Fruit fly (Drosophila melanogaster) whole organism, embryonic: ENCODE data around the gene CG4730.

Source experiments
- Bgb ChIP-seq: fragments of 200-800 bp; sonication (Bioruptor generic); IDR thresholded peaks from 2 replicates; pipeline ENCODE4 v1.3.6; 2022; ENCODE audit warnings: missing biosample characterization, missing genetic modification characterization; ENCODE audit not compliant: partially characterized antibody
- C15 ChIP-seq: fragments of 200-800 bp; sonication (Bioruptor generic); IDR thresholded peaks from 3 replicates; pipeline ENCODE4 v1.3.6; 2022; ENCODE audit warnings: missing biosample characterization, missing genetic modification characterization
- CG10274 ChIP-seq: fragments of 200-800 bp; sonication (Bioruptor generic); optimal IDR thresholded peaks from 3 replicates; lab custom pipeline; 2017; ENCODE audit warnings: missing biosample characterization, mild to moderate bottlenecking, missing genetic modification characterization
- CG11085 ChIP-seq: fragments of 200-800 bp; sonication (Bioruptor generic); IDR thresholded peaks from 2 replicates; pipeline ENCODE4 v1.3.6; 2022; ENCODE audit warnings: missing biosample characterization, missing genetic modification characterization
- CG11723 ChIP-seq: fragments of 200-800 bp; sonication (Bioruptor generic); optimal IDR thresholded peaks from 2 replicates; lab custom pipeline; 2017; ENCODE audit warnings: missing biosample characterization, mild to moderate bottlenecking, missing genetic modification characterization
- CG15269 ChIP-seq: fragments of 200-800 bp; sonication (Bioruptor generic); optimal IDR thresholded peaks from 2 replicates; lab custom pipeline; 2018; ENCODE audit warnings: missing biosample characterization, mild to moderate bottlenecking, missing genetic modification characterization, moderate library complexity
- CG1792 ChIP-seq: fragments of 200-800 bp; sonication (Bioruptor generic); optimal IDR thresholded peaks from 2 replicates; lab custom pipeline; 2016; ENCODE audit warnings: missing biosample characterization, missing genetic modification characterization
- CG18476 ChIP-seq: fragments of 200-800 bp; sonication (Bioruptor generic); optimal IDR thresholded peaks from 2 replicates; lab custom pipeline; 2016; ENCODE audit warnings: missing biosample characterization, mild to moderate bottlenecking, missing genetic modification characterization
- CG4424 ChIP-seq: fragments of 200-800 bp; sonication (Bioruptor generic); optimal IDR thresholded peaks from 3 replicates; lab custom pipeline; 2016; ENCODE audit warnings: missing biosample characterization, missing genetic modification characterization
- CG6254 ChIP-seq: fragments of 200-800 bp; sonication (Bioruptor generic); optimal IDR thresholded peaks from 3 replicates; lab custom pipeline; 2017; ENCODE audit warnings: mild to moderate bottlenecking, missing biosample characterization, missing genetic modification reagents, missing genetic modification characterization
- CG6689 ChIP-seq: fragments of 200-800 bp; sonication (Bioruptor generic); IDR thresholded peaks from 2 replicates; pipeline ENCODE4 v1.3.6; 2022; ENCODE audit warnings: missing biosample characterization, missing genetic modification characterization
- CG7745 ChIP-seq: fragments of 200-800 bp; sonication (Bioruptor generic); optimal IDR thresholded peaks from 2 replicates; lab custom pipeline; 2018; ENCODE audit warnings: missing biosample characterization, mild to moderate bottlenecking, missing genetic modification characterization, moderate library complexity
- CG7786 ChIP-seq: fragments of 200-800 bp; sonication (Bioruptor generic); optimal IDR thresholded peaks from 2 replicates; lab custom pipeline; 2016; ENCODE audit warnings: missing biosample characterization, missing genetic modification characterization
- CG8290 ChIP-seq, 3 experiments: fragments of 200-800 bp; sonication (Bioruptor generic); optimal IDR thresholded peaks; 2 replicates each; lab custom pipeline; 2016 to 2019; ENCODE audit warnings: missing biosample characterization in 3 of 3, missing genetic modification characterization in 3 of 3, mild to moderate bottlenecking in 2 of 3, moderate library complexity in 1 of 3
- Dbx ChIP-seq: fragments of 200-800 bp; sonication (Bioruptor generic); IDR thresholded peaks from 3 replicates; pipeline ENCODE4 v1.3.6; 2022; ENCODE audit warnings: missing biosample characterization, missing genetic modification characterization
- E2f1 ChIP-seq: fragments of 200-800 bp; sonication (Bioruptor generic); IDR thresholded peaks from 2 replicates; pipeline ENCODE4 v1.3.6; 2022; ENCODE audit warnings: missing biosample characterization, missing genetic modification characterization
- Gsc ChIP-seq: fragments of 200-800 bp; sonication (Bioruptor generic); IDR thresholded peaks from 2 replicates; pipeline ENCODE4 v1.3.6; 2022; ENCODE audit warnings: missing biosample characterization, missing genetic modification characterization
- Hey ChIP-seq: fragments of 200-800 bp; sonication (Bioruptor generic); optimal IDR thresholded peaks from 3 replicates; lab custom pipeline; 2018; ENCODE audit warnings: missing biosample characterization, mild to moderate bottlenecking, missing genetic modification characterization
- Hmr ChIP-seq: fragments of 200-800 bp; sonication (Bioruptor generic); optimal IDR thresholded peaks from 3 replicates; lab custom pipeline; 2017; ENCODE audit warnings: mild to moderate bottlenecking, missing biosample characterization, missing genetic modification reagents, missing genetic modification characterization
- Hr51 ChIP-seq, 2 experiments: fragments of 200-800 bp; sonication (Bioruptor generic); optimal IDR thresholded peaks; 2 replicates in 1 of 2; 3 replicates in 1 of 2; lab custom pipeline; 2016 to 2018; ENCODE audit warnings: missing biosample characterization in 2 of 2, missing genetic modification characterization in 2 of 2, mild to moderate bottlenecking in 1 of 2, moderate library complexity in 1 of 2
- MESR4 ChIP-seq: fragments of 200-800 bp; sonication (Bioruptor generic); optimal IDR thresholded peaks from 2 replicates; lab custom pipeline; 2018; ENCODE audit warnings: missing biosample characterization, mild to moderate bottlenecking, missing genetic modification characterization, moderate library complexity
- Mad ChIP-seq: fragments of 200-800 bp; sonication (Bioruptor generic); optimal IDR thresholded peaks from 2 replicates; lab custom pipeline; 2016; ENCODE audit warnings: missing biosample characterization, missing genetic modification characterization
- Meics ChIP-seq: fragments of 200-800 bp; sonication (Bioruptor generic); optimal IDR thresholded peaks from 2 replicates; lab custom pipeline; 2017; ENCODE audit warnings: missing biosample characterization, mild to moderate bottlenecking, missing genetic modification characterization
- Mes4 ChIP-seq: fragments of 200-800 bp; sonication (Bioruptor generic); optimal IDR thresholded peaks from 2 replicates; lab custom pipeline; 2016; ENCODE audit warnings: missing biosample characterization, missing genetic modification characterization
- Myb ChIP-seq: fragments of 200-800 bp; sonication (Bioruptor generic); optimal IDR thresholded peaks from 2 replicates; lab custom pipeline; 2016; ENCODE audit warnings: missing biosample characterization, missing genetic modification characterization
- Pdp1 ChIP-seq, 2 experiments: fragments of 200-800 bp; sonication (Bioruptor generic); optimal IDR thresholded peaks; 3 replicates each; lab custom pipeline; 2016; ENCODE audit warnings: missing biosample characterization in 2 of 2, missing genetic modification characterization in 2 of 2, mild to moderate bottlenecking in 1 of 2, moderate library complexity in 1 of 2
- Sry-β ChIP-seq: fragments of 200-800 bp; sonication (Bioruptor generic); optimal IDR thresholded peaks from 2 replicates; lab custom pipeline; 2018; ENCODE audit warnings: missing biosample characterization, mild to moderate bottlenecking, missing genetic modification characterization, moderate library complexity
- TFAM ChIP-seq: fragments of 200-800 bp; sonication (Bioruptor generic); optimal IDR thresholded peaks from 2 replicates; lab custom pipeline; 2017; ENCODE audit warnings: missing biosample characterization, missing genetic modification characterization, inconsistent platforms
- Usf ChIP-seq: fragments of 200-800 bp; sonication (Bioruptor generic); optimal IDR thresholded peaks from 2 replicates; lab custom pipeline; 2017; ENCODE audit warnings: missing genotype, missing biosample characterization, missing genetic modification characterization
- YL-1 ChIP-seq: fragments of 200-800 bp; sonication (Bioruptor generic); optimal IDR thresholded peaks from 3 replicates; lab custom pipeline; 2017; ENCODE audit warnings: missing biosample characterization, mild to moderate bottlenecking, missing genetic modification characterization
- bab2 ChIP-seq: fragments of 200-800 bp; sonication (Bioruptor generic); optimal IDR thresholded peaks from 2 replicates; lab custom pipeline; 2016; ENCODE audit warnings: missing biosample characterization, missing genetic modification characterization
- chinmo ChIP-seq: fragments of 200-800 bp; sonication (Bioruptor generic); IDR thresholded peaks from 4 replicates; pipeline ENCODE4 v1.3.6; 2022; ENCODE audit warnings: missing biosample characterization, missing genetic modification characterization; ENCODE audit not compliant: partially characterized antibody
- danr ChIP-seq: fragments of 200-800 bp; sonication (Bioruptor generic); IDR thresholded peaks from 2 replicates; pipeline ENCODE4 v1.3.6; 2022; ENCODE audit warnings: missing biosample characterization, missing genetic modification characterization
- emc ChIP-seq: fragments of 200-800 bp; sonication (Bioruptor generic); optimal IDR thresholded peaks from 2 replicates; lab custom pipeline; 2016; ENCODE audit warnings: missing biosample characterization, missing genetic modification characterization
- exex ChIP-seq: fragments of 200-800 bp; sonication (Bioruptor generic); optimal IDR thresholded peaks from 4 replicates; lab custom pipeline; 2018; ENCODE audit warnings: missing biosample characterization, mild to moderate bottlenecking, missing genetic modification characterization, moderate library complexity
- fd96Cb ChIP-seq: fragments of 200-800 bp; sonication (Bioruptor generic); optimal IDR thresholded peaks from 2 replicates; lab custom pipeline; 2018; ENCODE audit warnings: missing biosample characterization, mild to moderate bottlenecking, missing genetic modification characterization, moderate library complexity
- fu2 ChIP-seq: fragments of 200-800 bp; sonication (Bioruptor generic); optimal IDR thresholded peaks from 2 replicates; lab custom pipeline; 2016; ENCODE audit warnings: missing biosample characterization, missing genetic modification characterization
- gcm2 ChIP-seq: fragments of 200-800 bp; sonication (Bioruptor generic); optimal IDR thresholded peaks from 2 replicates; lab custom pipeline; 2016; ENCODE audit warnings: missing biosample characterization, missing genetic modification characterization
- ind ChIP-seq: fragments of 200-800 bp; sonication (Bioruptor generic); optimal IDR thresholded peaks from 3 replicates; lab custom pipeline; 2016; ENCODE audit warnings: missing biosample characterization, missing genetic modification characterization
- knrl ChIP-seq: fragments of 200-800 bp; sonication (Bioruptor generic); IDR thresholded peaks from 3 replicates; pipeline ENCODE4 v1.3.6; 2022; ENCODE audit warnings: missing biosample characterization, missing genetic modification characterization; ENCODE audit not compliant: partially characterized antibody
- nerfin-1 ChIP-seq: fragments of 200-800 bp; sonication (Bioruptor generic); optimal IDR thresholded peaks from 3 replicates; lab custom pipeline; 2019; ENCODE audit warnings: missing biosample characterization, mild to moderate bottlenecking, missing genetic modification characterization, moderate library complexity
- nom ChIP-seq: fragments of 200-800 bp; sonication (Bioruptor generic); optimal IDR thresholded peaks from 2 replicates; lab custom pipeline; 2017; ENCODE audit warnings: missing biosample characterization, missing genetic modification characterization, mild to moderate bottlenecking, moderate library complexity, missing genetic modification reagents
- oc ChIP-seq: fragments of 200-800 bp; sonication (Bioruptor generic); optimal IDR thresholded peaks from 2 replicates; lab custom pipeline; 2018; ENCODE audit warnings: missing biosample characterization, mild to moderate bottlenecking, missing genetic modification characterization, moderate library complexity
- row ChIP-seq: fragments of 200-800 bp; sonication (Bioruptor generic); IDR thresholded peaks from 3 replicates; pipeline ENCODE4 v1.3.6; 2022; ENCODE audit warnings: missing biosample characterization, missing genetic modification characterization
- schlank ChIP-seq: fragments of 200-800 bp; sonication (Bioruptor generic); optimal IDR thresholded peaks from 2 replicates; lab custom pipeline; 2018; ENCODE audit warnings: missing biosample characterization, mild to moderate bottlenecking, missing genetic modification characterization
- slbo ChIP-seq: fragments of 200-800 bp; sonication (Bioruptor generic); IDR thresholded peaks from 2 replicates; pipeline ENCODE4 v1.3.6; 2022; ENCODE audit warnings: missing biosample characterization, missing genetic modification characterization
- sna ChIP-seq: fragments of 200-800 bp; sonication (Bioruptor generic); IDR thresholded peaks from 2 replicates; pipeline ENCODE4 v1.3.6; 2022; ENCODE audit warnings: missing biosample characterization, missing genetic modification characterization; ENCODE audit not compliant: partially characterized antibody
- tap ChIP-seq: fragments of 200-800 bp; optimal IDR thresholded peaks from 3 replicates; lab custom pipeline; 2019; ENCODE audit warnings: missing biosample characterization, mild to moderate bottlenecking, missing genetic modification characterization, moderate library complexity
- tio ChIP-seq: fragments of 200-800 bp; sonication (Bioruptor generic); optimal IDR thresholded peaks from 2 replicates; lab custom pipeline; 2017; ENCODE audit warnings: missing biosample characterization, missing genetic modification characterization, inconsistent platforms
- trh ChIP-seq: fragments of 200-800 bp; sonication (Bioruptor generic); optimal IDR thresholded peaks from 2 replicates; lab custom pipeline; 2016; ENCODE audit warnings: missing biosample characterization, missing genetic modification characterization

Gene CG4730

DNA sequence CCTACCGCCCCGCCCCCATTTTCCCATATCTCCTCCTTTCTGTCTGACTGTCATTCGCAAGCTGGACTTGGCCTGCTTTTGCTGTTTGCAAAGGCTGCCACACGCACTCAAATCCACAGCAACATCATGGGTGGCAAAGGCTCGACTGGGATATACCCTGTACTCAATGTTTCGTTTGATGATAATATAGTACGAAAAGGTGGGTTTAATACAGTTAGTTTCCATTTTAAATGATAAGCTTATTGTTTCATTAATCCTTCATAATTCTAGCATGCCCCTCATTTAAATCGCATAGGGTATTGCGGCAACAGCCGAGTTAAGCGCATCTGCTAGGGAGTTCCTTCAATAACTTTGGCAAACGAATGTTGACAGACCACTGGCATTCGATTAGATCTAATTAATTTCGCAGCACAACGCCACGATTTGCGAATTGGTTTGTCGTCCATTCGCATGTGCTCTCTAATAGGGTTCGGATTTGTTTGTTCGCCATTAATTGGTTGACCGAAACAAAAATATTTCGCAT, 15.7 kb upstream of the CG4730 start (continued):
- TF ChIP-seq CG7786 (GFP tag; lab: Kevin White, UChicago) (no peak), slbo (peak; percentile 55), fd96Cb (tag; lab: Kevin White, UChicago) (no peak), chinmo (GFP tag; lab: Robert Waterston, UW) (no peak), exex (no peak), CG18476 (GFP tag; lab: Kevin White, UChicago) (no peak), danr (no peak), CG6689 (GFP tag; lab: Robert Waterston, UW) (0 out of 2 replicates have a peak, but pooled peaks have one; percentile 27), row (peak; percentile 51; the same call in 2 of the 3 replicates), CG1792 (no peak), YL-1 (GFP tag; lab: Kevin White, UChicago) (no peak), nerfin-1 (tag; lab: Kevin White, UChicago) (no peak), Dbx (GFP tag; lab: Robert Waterston, UW) (0 out of 3 replicates have a peak, but pooled peaks have one; percentile 14), gcm2 (no peak), CG15269 (tag; lab: Kevin White, UChicago) (peak; percentile 4), Mes4 (GFP tag; lab: Kevin White, UChicago) (no peak), CG6254 (GFP tag; lab: Kevin White, UChicago) (no peak), Gsc (GFP tag; lab: Robert Waterston, UW) (no peak), CG8290 (GFP tag; optimal IDR thresholded peaks at IDR 0.05; lab: Kevin White, UChicago) (no peak), CG8290 (tag; optimal IDR thresholded peaks at IDR 0.05; lab: Kevin White, UChicago) (peak in 1 of 2 experiments; percentile 39), Sry-β (GFP tag; lab: Kevin White, UChicago) (no peak), ind (GFP tag; lab: Kevin White, UChicago) (peak; percentile 9), tio (GFP tag; lab: Kevin White, UChicago) (no peak), CG4424 (GFP tag; lab: Kevin White, UChicago) (no peak), Bgb (GFP tag; lab: Robert Waterston, UW) (no peak), Usf (GFP tag; lab: Kevin White, UChicago) (no peak), sna (GFP tag; lab: Robert Waterston, UW) (no peak), Myb (GFP tag; lab: Kevin White, UChicago) (no peak), Hey (no peak), emc (GFP tag; lab: Kevin White, UChicago) (no peak), fu2 (GFP tag; lab: Kevin White, UChicago) (no peak), oc (no peak), Hmr (GFP tag; lab: Kevin White, UChicago) (peak; percentile 38), CG11723 (no peak), CG10274 (GFP tag; lab: Kevin White, UChicago) (no peak), Meics (peak; percentile 16), schlank (tag; lab: Kevin White, UChicago) (no peak), Pdp1 (GFP tag; optimal IDR thresholded peaks at IDR 0.05; lab: Kevin White, UChicago) (peak in 1 of 2 experiments; percentile 0), MESR4 (GFP tag; lab: Kevin White, UChicago) (no peak), C15 (GFP tag; lab: Robert Waterston, UW) (no peak), knrl (GFP tag; lab: Robert Waterston, UW) (no peak), tap (tag; lab: Kevin White, UChicago) (no peak), CG7745 (tag; lab: Kevin White, UChicago) (no peak), bab2 (GFP tag; lab: Kevin White, UChicago) (no peak), nom (no peak), E2f1 (no peak), Mad (GFP tag; lab: Kevin White, UChicago) (no peak), Hr51 (GFP tag; optimal IDR thresholded peaks at IDR 0.05; lab: Kevin White, UChicago) (peak in 1 of 2 experiments; percentile 14), CG11085 (no peak), TFAM (no peak), trh (GFP tag; lab: Kevin White, UChicago) (no peak)
